Fruit fly (Drosophila melanogaster): ENCODE results near the gene CG4962.

DNA sequence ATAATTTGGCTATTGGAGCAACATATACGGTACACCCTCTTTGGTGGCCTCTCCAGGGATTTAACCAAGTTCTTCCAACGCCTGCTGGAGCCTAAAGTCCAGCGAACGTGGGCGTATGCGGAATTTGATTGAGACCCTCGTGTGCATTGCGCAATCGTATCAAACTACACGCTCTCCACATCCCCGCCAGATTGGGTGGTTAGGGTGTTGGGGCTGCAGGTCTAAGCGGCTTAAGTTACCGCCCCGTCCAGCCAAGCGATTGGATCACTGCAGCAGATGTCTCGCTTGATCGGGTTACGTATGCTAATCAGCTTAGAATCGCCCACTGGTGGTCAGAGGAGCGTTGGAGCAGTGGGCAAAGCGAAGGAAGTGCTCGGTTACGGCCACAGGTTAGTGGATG is 35.4 kb upstream of the CG4962 start, which contains the start of gene CG33060:
- TF ChIP-seq CTCF (optimal IDR thresholded peaks at IDR 0.05) (no peak), CG8478 (optimal IDR thresholded peaks at IDR 0.05) (no peak)

All from S2 (cell line).